Fruit fly (Drosophila melanogaster) whole organism, embryonic: Measurements from ENCODE around the gene Fbp2.

Experiments used
- Bgb ChIP-seq: fragments of 200-800 bp; sonication (Bioruptor generic); IDR thresholded peaks from 2 replicates; pipeline ENCODE4 v1.3.6; 2022; ENCODE audit warnings: missing biosample characterization, missing genetic modification characterization; ENCODE audit not compliant: partially characterized antibody
- CG17912 ChIP-seq: fragments of 200-800 bp; sonication (Bioruptor generic); optimal IDR thresholded peaks from 2 replicates; lab custom pipeline; 2018; ENCODE audit warnings: missing biosample characterization, mild to moderate bottlenecking, missing genetic modification characterization
- CG8359 ChIP-seq: fragments of 200-800 bp; sonication (Bioruptor generic); optimal IDR thresholded peaks from 2 replicates; lab custom pipeline; 2017; ENCODE audit warnings: missing biosample characterization, mild to moderate bottlenecking, missing genetic modification characterization, borderline replicate concordance
- Gsc ChIP-seq: fragments of 200-800 bp; sonication (Bioruptor generic); IDR thresholded peaks from 2 replicates; pipeline ENCODE4 v1.3.6; 2022; ENCODE audit warnings: missing biosample characterization, missing genetic modification characterization
- NfI ChIP-seq: fragments of 200-800 bp; sonication (Bioruptor generic); optimal IDR thresholded peaks from 3 replicates; lab custom pipeline; 2018; ENCODE audit warnings: missing biosample characterization, mild to moderate bottlenecking, missing genetic modification characterization, moderate library complexity
- Xrp1 ChIP-seq: fragments of 200-800 bp; sonication (Bioruptor generic); IDR thresholded peaks from 2 replicates; pipeline ENCODE4 v1.3.6; 2022; ENCODE audit warnings: missing biosample characterization, missing genetic modification characterization
- YL-1 ChIP-seq: fragments of 200-800 bp; sonication (Bioruptor generic); optimal IDR thresholded peaks from 3 replicates; lab custom pipeline; 2017; ENCODE audit warnings: missing biosample characterization, mild to moderate bottlenecking, missing genetic modification characterization
- bab2 ChIP-seq: fragments of 200-800 bp; sonication (Bioruptor generic); optimal IDR thresholded peaks from 2 replicates; lab custom pipeline; 2016; ENCODE audit warnings: missing biosample characterization, missing genetic modification characterization
- cwo ChIP-seq: fragments of 200-800 bp; sonication (Bioruptor generic); optimal IDR thresholded peaks from 3 replicates; lab custom pipeline; 2017; ENCODE audit warnings: missing biosample characterization, missing genetic modification characterization, mild to moderate bottlenecking, moderate library complexity, missing genetic modification reagents
- psq ChIP-seq: fragments of 200-800 bp; sonication (Bioruptor generic); optimal IDR thresholded peaks from 2 replicates; lab custom pipeline; 2017; ENCODE audit warnings: missing biosample characterization, missing genetic modification characterization
- shn ChIP-seq: fragments of 200-800 bp; sonication (Bioruptor generic); optimal IDR thresholded peaks from 3 replicates; lab custom pipeline; 2016; ENCODE audit warnings: missing biosample characterization, missing genetic modification characterization
- sug ChIP-seq: fragments of 200-800 bp; optimal IDR thresholded peaks from 2 replicates; lab custom pipeline; 2019; ENCODE audit warnings: missing biosample characterization, mild to moderate bottlenecking, missing genetic modification characterization, moderate library complexity
- ttk ChIP-seq: fragments of 200-800 bp; sonication (Bioruptor generic); IDR thresholded peaks from 2 replicates; pipeline ENCODE4 v2.1.2; 2022; ENCODE audit warnings: missing biosample characterization, missing genetic modification characterization

DNA sequence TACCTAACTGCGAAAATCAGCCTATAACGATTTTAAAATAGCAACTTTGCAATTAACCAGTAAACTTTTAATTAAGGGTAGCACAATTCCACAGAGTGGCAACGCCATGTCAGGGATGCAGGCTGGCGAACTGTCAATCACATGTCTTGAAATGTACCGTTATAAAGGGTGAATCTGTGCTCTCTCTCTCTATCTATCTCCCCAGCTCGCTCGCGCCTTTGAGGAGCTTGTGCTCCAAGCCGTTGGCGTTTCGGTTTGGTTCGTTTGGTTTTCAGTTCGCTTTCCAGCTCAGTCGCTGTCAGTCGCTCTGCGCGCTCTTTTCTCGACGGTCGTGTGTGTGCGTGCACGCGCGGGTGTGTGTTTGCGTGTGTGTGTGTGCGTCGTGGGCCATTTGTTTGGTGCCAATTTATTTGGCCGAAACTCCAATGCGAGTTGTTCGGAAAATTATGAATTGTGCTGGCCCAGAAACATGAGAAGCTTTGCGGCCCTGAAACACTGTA, 10.7 kb downstream of the Fbp2 start, which contains the start of gene numb:
- no peak for TF ChIP-seq sug (tag; lab: Kevin White, UChicago)
- no peak for TF ChIP-seq psq (GFP tag; lab: Kevin White, UChicago)
- TF ChIP-seq bab2 (GFP tag; lab: Kevin White, UChicago) = no peak
- peak; percentile 55; the same call in 1 of the 2 replicates for TF ChIP-seq ttk (GFP tag; lab: Robert Waterston, UW)
- TF ChIP-seq cwo (GFP tag; lab: Kevin White, UChicago) = no peak
- TF ChIP-seq Bgb (GFP tag; lab: Robert Waterston, UW) = peak; percentile 53
- no peak for TF ChIP-seq YL-1
- no peak for TF ChIP-seq CG17912 (GFP tag; lab: Kevin White, UChicago)
- TF ChIP-seq NfI (GFP tag; lab: Kevin White, UChicago) = no peak
- no peak for TF ChIP-seq Gsc
- TF ChIP-seq CG8359 = no peak
- TF ChIP-seq Xrp1 (GFP tag; lab: Robert Waterston, UW) = no peak
- TF ChIP-seq shn (GFP tag; lab: Kevin White, UChicago) = no peak
